Worm (Caenorhabditis elegans) whole organism, L4 larva: ENCODE results near the gene dos-3.
A peak's percentile ranks its signal among the peaks of the same experiment; 100 is the strongest.

Experiments used
- F44E2.7 ChIP-seq: fragments of 200-800 bp; sonication (Bioruptor generic); IDR thresholded peaks from 2 replicates; pipeline ENCODE4 v2.1.2; 2022; ENCODE audit warnings: missing genetic modification characterization, missing compliant biosample characterization
- T20F7.1 ChIP-seq: fragments of 200-800 bp; sonication (Bioruptor generic); optimal IDR thresholded peaks from 2 replicates; lab custom pipeline; 2018; ENCODE audit warnings: mild to moderate bottlenecking, missing genetic modification characterization, missing compliant biosample characterization
- T26A8.4 ChIP-seq: fragments of 200-800 bp; sonication (Bioruptor generic); IDR thresholded peaks from 2 replicates; pipeline ENCODE4 v1.3.6; 2022; ENCODE audit warnings: missing genetic modification characterization, missing compliant biosample characterization
- Y105C5A.15 ChIP-seq: fragments of 200-800 bp; sonication (Bioruptor generic); IDR thresholded peaks from 2 replicates; pipeline ENCODE4 v1.3.6; 2022; ENCODE audit warnings: missing genetic modification characterization, missing compliant biosample characterization
- Y75B8A.6 ChIP-seq: fragments of 200-800 bp; sonication (Bioruptor generic); IDR thresholded peaks from 2 replicates; pipeline ENCODE4 v1.3.6; 2022; ENCODE audit warnings: missing genetic modification reagents, missing genetic modification characterization, missing compliant biosample characterization
- ZK337.2 ChIP-seq: fragments of 200-800 bp; sonication (Bioruptor generic); IDR thresholded peaks from 2 replicates; pipeline ENCODE4 v1.3.6; 2022; ENCODE audit warnings: missing genetic modification reagents, missing genetic modification characterization, missing compliant biosample characterization
- ZK546.5 ChIP-seq, 2 experiments: sonication (generic microtip); optimal IDR thresholded peaks; 2 replicates each; lab custom pipeline; 2017; ENCODE audit warnings: missing biosample characterization in 2 of 2, missing genetic modification characterization in 2 of 2
- aly-2 ChIP-seq: sonication (generic microtip); optimal IDR thresholded peaks from 2 replicates; lab custom pipeline; 2018; ENCODE audit warnings: missing biosample characterization, missing genetic modification characterization
- ama-1 ChIP-seq: fragments of 150-350 bp; optimal IDR thresholded peaks from 2 replicates; lab custom pipeline; 2014; ENCODE audit warnings: inconsistent platforms, mixed read lengths
- attf-4 ChIP-seq: sonication (generic microtip); optimal IDR thresholded peaks from 3 replicates; lab custom pipeline; 2017; ENCODE audit warnings: missing biosample characterization, missing genetic modification characterization
- ceh-20 ChIP-seq: fragments of 200-800 bp; sonication (Bioruptor generic); IDR thresholded peaks from 2 replicates; pipeline ENCODE4 v1.3.6; 2022; ENCODE audit warnings: missing genetic modification reagents, missing genetic modification characterization, missing compliant biosample characterization
- ceh-28 ChIP-seq: fragments of 150-350 bp; optimal IDR thresholded peaks from 2 replicates; lab custom pipeline; 2014; ENCODE audit warnings: missing biosample characterization, missing genetic modification reagents, missing genetic modification characterization
- ceh-44 ChIP-seq: fragments of 200-800 bp; sonication (Bioruptor generic); IDR thresholded peaks from 2 replicates; pipeline ENCODE4 v1.3.6; 2022; ENCODE audit warnings: missing genetic modification reagents, missing genetic modification characterization, missing compliant biosample characterization
- daf-16 ChIP-seq, 3 experiments: sonication (generic microtip); optimal IDR thresholded peaks; 2 replicates each; lab custom pipeline; 2016 to 2017; ENCODE audit warnings: missing genetic modification characterization in 3 of 3, missing genetic modification reagents in 3 of 3, mild to moderate bottlenecking in 2 of 3, missing compliant biosample characterization in 2 of 3, missing biosample characterization in 1 of 3, moderate library complexity in 1 of 3
- daf-8 ChIP-seq: fragments of 200-800 bp; sonication (Bioruptor generic); IDR thresholded peaks from 2 replicates; pipeline ENCODE4 v1.3.6; 2022; ENCODE audit warnings: missing genetic modification characterization, missing compliant biosample characterization
- egl-27 ChIP-seq: sonication (generic microtip); optimal IDR thresholded peaks from 3 replicates; lab custom pipeline; 2017; ENCODE audit warnings: missing biosample characterization, missing genetic modification reagents, missing genetic modification characterization
- egl-43 ChIP-seq: fragments of 200-800 bp; sonication (Bioruptor generic); IDR thresholded peaks from 2 replicates; pipeline ENCODE4 v1.3.6; 2022; ENCODE audit warnings: missing genetic modification reagents, missing genetic modification characterization, missing compliant biosample characterization
- fkh-10 ChIP-seq: fragments of 150-350 bp; optimal IDR thresholded peaks from 2 replicates; lab custom pipeline; 2014; ENCODE audit warnings: missing biosample characterization, missing genetic modification reagents, missing genetic modification characterization
- gei-8 ChIP-seq: fragments of 200-800 bp; sonication (Bioruptor generic); optimal IDR thresholded peaks from 2 replicates; lab custom pipeline; 2018; ENCODE audit warnings: mild to moderate bottlenecking, missing genetic modification characterization, missing compliant biosample characterization
- hlh-30 ChIP-seq: sonication (generic microtip); optimal IDR thresholded peaks from 2 replicates; lab custom pipeline; 2017; ENCODE audit warnings: antibody characterized with exemption, mild to moderate bottlenecking, missing genetic modification characterization, missing compliant biosample characterization; ENCODE audit not compliant: insufficient read depth
- jun-1 ChIP-seq: fragments of 150-350 bp; optimal IDR thresholded peaks from 2 replicates; lab custom pipeline; 2014; ENCODE audit warnings: missing biosample characterization, missing genetic modification reagents, missing genetic modification characterization
- lim-7 ChIP-seq: fragments of 200-800 bp; sonication (Bioruptor generic); IDR thresholded peaks from 2 replicates; pipeline ENCODE4 v1.3.6; 2022; ENCODE audit warnings: missing genetic modification characterization, missing compliant biosample characterization
- lin-13 ChIP-seq: fragments of 150-350 bp; optimal IDR thresholded peaks from 2 replicates; lab custom pipeline; 2014; ENCODE audit warnings: missing biosample characterization, missing genetic modification reagents, missing genetic modification characterization
- lin-38 ChIP-seq: fragments of 200-800 bp; sonication (Bioruptor generic); IDR thresholded peaks from 2 replicates; pipeline ENCODE4 v1.3.6; 2022; ENCODE audit warnings: missing genetic modification reagents, missing genetic modification characterization, missing compliant biosample characterization
- lsy-2 ChIP-seq, 2 experiments: fragments of 150-350 bp in 1 of 2; sonication (generic microtip) in 1 of 2; optimal IDR thresholded peaks; 2 replicates each; lab custom pipeline; 2014 to 2017; ENCODE audit warnings: missing biosample characterization in 2 of 2, missing genetic modification characterization in 2 of 2
- madf-5 ChIP-seq, 2 experiments: fragments of 200-800 bp; sonication (Bioruptor generic); IDR thresholded peaks; 2 replicates each; pipeline ENCODE4 v1.3.6; 2022; ENCODE audit warnings: missing compliant biosample characterization in 2 of 2, missing genetic modification characterization in 2 of 2
- madf-9 ChIP-seq: fragments of 200-800 bp; sonication (Bioruptor generic); conservative IDR thresholded peaks from 2 replicates; pipeline ENCODE4 v1.3.6; 2022; ENCODE audit warnings: missing genetic modification reagents, missing genetic modification characterization, missing compliant biosample characterization
- mdt-29 ChIP-seq: fragments of 200-800 bp; sonication (Bioruptor generic); IDR thresholded peaks from 2 replicates; pipeline ENCODE4 v1.3.6; 2022; ENCODE audit warnings: missing genetic modification reagents, missing genetic modification characterization, missing compliant biosample characterization
- mep-1 ChIP-seq: fragments of 150-350 bp; sonication (generic microtip); optimal IDR thresholded peaks from 3 replicates; lab custom pipeline; 2014; ENCODE audit warnings: missing biosample characterization, missing genetic modification characterization
- mes-2 ChIP-seq: sonication (generic microtip); optimal IDR thresholded peaks from 2 replicates; lab custom pipeline; 2016; ENCODE audit warnings: missing genotype, mild to moderate bottlenecking, missing genetic modification characterization, missing compliant biosample characterization; ENCODE audit not compliant: poor library complexity, severe bottlenecking
- mxl-3 ChIP-seq: fragments of 200-800 bp; sonication (Bioruptor generic); optimal IDR thresholded peaks from 2 replicates; lab custom pipeline; 2018; ENCODE audit warnings: mild to moderate bottlenecking, missing genetic modification characterization, missing compliant biosample characterization
- nhr-10 ChIP-seq: fragments of 150-350 bp; optimal IDR thresholded peaks from 2 replicates; lab custom pipeline; 2014; ENCODE audit warnings: missing biosample characterization, missing genetic modification characterization
- nhr-25 ChIP-seq: sonication (generic microtip); optimal IDR thresholded peaks from 2 replicates; lab custom pipeline; 2017; ENCODE audit warnings: missing genetic modification characterization, mild to moderate bottlenecking, missing compliant biosample characterization, antibody characterized with exemption, moderate library complexity, borderline replicate concordance; ENCODE audit not compliant: insufficient read depth
- nhr-28 ChIP-seq: fragments of 150-350 bp; optimal IDR thresholded peaks from 2 replicates; lab custom pipeline; 2014; ENCODE audit warnings: missing biosample characterization, missing genetic modification characterization
- nhr-6 ChIP-seq: fragments of 150-350 bp; optimal IDR thresholded peaks from 2 replicates; lab custom pipeline; 2014; ENCODE audit warnings: missing biosample characterization, missing genetic modification characterization
- php-3 ChIP-seq: fragments of 200-800 bp; sonication (Bioruptor generic); IDR thresholded peaks from 2 replicates; pipeline ENCODE4 v1.3.6; 2022; ENCODE audit warnings: missing genetic modification reagents, missing genetic modification characterization, missing compliant biosample characterization
- sdz-12 ChIP-seq: fragments of 200-800 bp; sonication (Bioruptor generic); optimal IDR thresholded peaks from 2 replicates; lab custom pipeline; 2018; ENCODE audit warnings: mild to moderate bottlenecking, missing genetic modification characterization, missing compliant biosample characterization
- snpc-1.2 ChIP-seq: fragments of 200-800 bp; sonication (Bioruptor generic); IDR thresholded peaks from 2 replicates; pipeline ENCODE4 v1.3.6; 2022; ENCODE audit warnings: missing genetic modification reagents, missing genetic modification characterization, missing compliant biosample characterization
- snpc-4 ChIP-seq: fragments of 150-350 bp; optimal IDR thresholded peaks from 2 replicates; lab custom pipeline; 2014; ENCODE audit warnings: missing biosample characterization, missing genetic modification characterization
- tra-1 ChIP-seq: fragments of 200-800 bp; sonication (Bioruptor generic); IDR thresholded peaks from 2 replicates; pipeline ENCODE4 v1.3.6; 2022; ENCODE audit warnings: missing genetic modification reagents, missing genetic modification characterization, missing compliant biosample characterization
- unc-130 ChIP-seq: sonication (generic microtip); optimal IDR thresholded peaks from 2 replicates; lab custom pipeline; 2016; ENCODE audit warnings: missing genetic modification reagents, missing genetic modification characterization, missing compliant biosample characterization
- unc-62 ChIP-seq, 3 experiments: fragments of 150-350 bp in 1 of 3; sonication (generic microtip); optimal IDR thresholded peaks in 2 of 3; peaks in 1 of 3; 1 replicate in 1 of 3; 2 replicates in 2 of 3; lab custom pipeline; 2014 to 2017; ENCODE audit warnings: missing biosample characterization in 3 of 3, missing genetic modification characterization in 3 of 3, missing genetic modification reagents in 3 of 3, missing genotype in 1 of 3
- vab-7 ChIP-seq: fragments of 200-800 bp; sonication (Bioruptor generic); IDR thresholded peaks from 2 replicates; pipeline ENCODE4 v1.3.6; 2022; ENCODE audit warnings: missing genetic modification reagents, missing genetic modification characterization, missing compliant biosample characterization
- zfp-3 ChIP-seq: fragments of 200-800 bp; sonication (Bioruptor generic); conservative IDR thresholded peaks from 2 replicates; pipeline ENCODE4 v1.3.6; 2022; ENCODE audit warnings: missing genetic modification reagents, missing genetic modification characterization, missing compliant biosample characterization
- ztf-11 ChIP-seq: fragments of 150-350 bp; optimal IDR thresholded peaks from 2 replicates; lab custom pipeline; 2014; ENCODE audit warnings: missing biosample characterization, missing genetic modification characterization

Gene dos-3

DNA sequence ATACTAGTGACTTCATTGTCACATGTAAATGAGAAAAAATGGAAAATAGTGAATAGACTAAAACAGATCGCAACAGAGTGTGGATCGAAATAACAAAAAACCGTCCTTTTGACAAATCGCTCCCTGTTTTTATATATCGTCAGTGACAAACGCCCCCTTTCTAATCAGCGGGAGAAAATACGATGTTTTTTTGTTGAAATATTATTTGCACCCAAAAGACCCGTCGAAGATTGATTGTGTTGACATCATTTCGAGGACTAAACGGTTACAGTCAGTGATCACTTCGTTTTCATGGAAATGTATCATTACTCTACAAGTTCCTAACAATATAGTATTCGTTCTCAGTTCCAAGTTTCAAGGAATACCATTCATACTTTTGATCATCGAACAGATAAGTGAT lies at the start of gene dos-3:
TSS of gene dos-3 (minus strand) at position 101 of the 400 bp plus-strand sequence.
- no peak for TF ChIP-seq ama-1 (lab: Kevin White, UChicago)
- no peak for TF ChIP-seq vab-7 (GFP tag; lab: Robert Waterston, UW)
- TF ChIP-seq ZK337.2 (GFP tag; lab: Robert Waterston, UW), result no peak
- TF ChIP-seq sdz-12 (GFP tag; lab: Kevin White, UChicago), result no peak
- no peak for TF ChIP-seq madf-5 (GFP tag; IDR thresholded peaks at IDR 0.05; lab: Robert Waterston, UW)
- no peak for TF ChIP-seq Y75B8A.6 (GFP tag; lab: Robert Waterston, UW)
- TF ChIP-seq nhr-10 (tag; lab: Kevin White, UChicago), result no peak
- TF ChIP-seq nhr-25, result no peak
- TF ChIP-seq T26A8.4 (GFP tag; lab: Robert Waterston, UW), result no peak
- TF ChIP-seq lim-7 (GFP tag; lab: Robert Waterston, UW), result no peak
- TF ChIP-seq, all 104 proteins: peak for 0

DNA sequence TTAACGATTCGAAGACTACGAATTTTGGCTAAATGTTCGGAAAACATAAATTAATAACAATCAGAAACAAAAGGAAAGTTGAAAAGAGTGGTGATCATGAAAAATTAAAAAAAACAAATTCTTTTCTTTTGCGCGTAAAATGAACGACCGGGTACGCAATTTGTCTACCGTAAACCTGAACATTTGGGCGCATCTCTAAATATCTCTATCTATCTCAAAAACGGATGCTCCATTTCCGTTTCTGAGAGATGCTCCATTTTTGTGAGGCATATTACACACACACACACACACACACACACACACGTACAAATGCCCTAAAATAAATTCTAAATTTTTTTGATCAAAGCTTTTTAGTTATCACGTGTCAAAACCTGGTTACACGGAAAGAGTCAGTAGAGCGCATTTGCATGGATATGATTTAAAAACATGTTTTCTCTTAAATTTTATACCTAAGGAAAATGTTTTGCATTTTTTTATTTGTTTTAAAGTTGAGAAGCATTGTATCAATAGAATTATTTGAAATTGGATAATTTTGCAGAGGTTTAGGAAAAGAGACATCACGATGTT lies 49.7 kb upstream of the dos-3 start:
- TF ChIP-seq nhr-28 (tag; lab: Kevin White, UChicago), result no peak
- TF ChIP-seq hlh-30 (tag; lab: Kevin White, UChicago), result peak; percentile 50
- no peak for TF ChIP-seq nhr-6
- peak; percentile 44 for TF ChIP-seq lin-38
- no peak for TF ChIP-seq snpc-4
- no peak for TF ChIP-seq ceh-44 (GFP tag; lab: Robert Waterston, UW)
- peak in 1 of 2 experiments; percentile 52 for TF ChIP-seq lsy-2 (tag; optimal IDR thresholded peaks at IDR 0.05; lab: Kevin White, UChicago)
- no peak for TF ChIP-seq fkh-10
- peak; percentile 23 for TF ChIP-seq T20F7.1 (GFP tag; lab: Kevin White, UChicago)
- no peak for TF ChIP-seq daf-16 (GFP tag; optimal IDR thresholded peaks at IDR 0.05; lab: Kevin White, UChicago)
- TF ChIP-seq daf-16 (tag; optimal IDR thresholded peaks at IDR 0.05; lab: Kevin White, UChicago), result peak; percentile 26
- no peak for TF ChIP-seq unc-130 (GFP tag; lab: Kevin White, UChicago)
- no peak for TF ChIP-seq mdt-29 (GFP tag; lab: Robert Waterston, UW)
- no peak for TF ChIP-seq ceh-28
- TF ChIP-seq mxl-3, result no peak

DNA sequence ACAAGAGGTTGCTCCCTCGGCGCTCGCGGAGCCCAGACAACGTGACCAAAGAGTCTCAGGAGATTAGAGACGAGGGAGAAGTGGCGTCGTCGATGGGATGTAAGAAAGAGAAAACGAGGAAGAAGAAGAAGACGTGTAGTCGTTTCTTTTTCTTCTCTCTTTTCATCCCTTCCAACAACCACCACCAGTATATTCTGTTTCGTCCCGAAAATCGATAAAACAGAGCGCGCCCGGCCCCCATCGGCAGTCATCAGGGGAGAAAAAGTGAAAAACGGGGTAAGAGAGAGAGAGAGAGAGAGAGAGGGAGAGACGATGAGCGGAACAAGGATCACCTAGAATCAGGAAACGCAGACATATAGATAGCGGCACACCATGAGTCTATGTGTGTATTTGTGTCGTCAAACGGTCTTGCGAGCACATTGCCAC lies 48.5 kb upstream of the dos-3 start:
- peak; percentile 51; the same call in 1 of the 2 replicates for TF ChIP-seq madf-9
- no peak for TF ChIP-seq gei-8 (GFP tag; lab: Kevin White, UChicago)
- peak; percentile 83 for TF ChIP-seq mep-1 (tag; lab: Kevin White, UChicago)
- TF ChIP-seq tra-1, result no peak
- TF ChIP-seq ceh-20 (GFP tag; lab: Robert Waterston, UW), result peak; percentile 23; the same call in 1 of the 2 replicates
- TF ChIP-seq mxl-3, result peak; percentile 88
- TF ChIP-seq daf-16 (GFP tag; optimal IDR thresholded peaks at IDR 0.05; lab: Kevin White, UChicago), result no peak
- TF ChIP-seq daf-16 (tag; optimal IDR thresholded peaks at IDR 0.05; lab: Kevin White, UChicago), result peak; percentile 69
- peak; percentile 76 for TF ChIP-seq egl-43 (GFP tag; lab: Robert Waterston, UW)
- no peak for TF ChIP-seq daf-8 (GFP tag; lab: Robert Waterston, UW)
- peak; percentile 21 for TF ChIP-seq mes-2 (tag; lab: Kevin White, UChicago)
- TF ChIP-seq T20F7.1 (GFP tag; lab: Kevin White, UChicago), result peak; percentile 61
- no peak for TF ChIP-seq Y105C5A.15 (GFP tag; lab: Robert Waterston, UW)
- no peak for TF ChIP-seq sdz-12 (GFP tag; lab: Kevin White, UChicago)
- no peak for TF ChIP-seq F44E2.7 (GFP tag; lab: Robert Waterston, UW)
- no peak for TF ChIP-seq aly-2 (tag; lab: Kevin White, UChicago)
- no peak for TF ChIP-seq Y75B8A.6 (GFP tag; lab: Robert Waterston, UW)
- TF ChIP-seq php-3 (GFP tag; lab: Robert Waterston, UW), result 0 out of 2 replicates have a peak, but pooled peaks have one; percentile 40
- TF ChIP-seq snpc-1.2 (GFP tag; lab: Robert Waterston, UW), result peak; percentile 48; the same call in 1 of the 2 replicates
- TF ChIP-seq lin-13 (GFP tag; lab: Kevin White, UChicago), result no peak
- peak; percentile 60 to 77 for TF ChIP-seq lsy-2 (tag; optimal IDR thresholded peaks at IDR 0.05; lab: Kevin White, UChicago)
- TF ChIP-seq lin-38, result peak; percentile 50; the same call in 1 of the 2 replicates
- no peak for TF ChIP-seq attf-4 (tag; lab: Kevin White, UChicago)
- no peak for TF ChIP-seq ZK546.5 (tag; optimal IDR thresholded peaks at IDR 0.05; lab: Kevin White, UChicago)
- TF ChIP-seq ztf-11 (tag; lab: Kevin White, UChicago), result no peak
- TF ChIP-seq jun-1 (tag; lab: Kevin White, UChicago), result no peak
- TF ChIP-seq zfp-3 (GFP tag; lab: Robert Waterston, UW), result no peak
- TF ChIP-seq egl-27, result no peak
- no peak for TF ChIP-seq unc-62 (GFP tag; optimal IDR thresholded peaks at IDR 0.05 in 1 of 2; lab: Kevin White, UChicago)
- no peak for TF ChIP-seq unc-62 (tag; optimal IDR thresholded peaks at IDR 0.05; lab: Kevin White, UChicago)
